Worm (Caenorhabditis elegans) whole organism, L4 larva: ENCODE measurements around the gene clec-264.

Experiments
- ZK546.5 ChIP-seq, 2 experiments: sonication (generic microtip); optimal IDR thresholded peaks; 2 replicates each; lab custom pipeline; 2017; ENCODE audit warnings: missing biosample characterization in 2 of 2, missing genetic modification characterization in 2 of 2
- ama-1 ChIP-seq: fragments of 150-350 bp; optimal IDR thresholded peaks from 2 replicates; lab custom pipeline; 2014; ENCODE audit warnings: inconsistent platforms, mixed read lengths
- lin-1 ChIP-seq: fragments of 200-800 bp; sonication (Bioruptor generic); IDR thresholded peaks from 2 replicates; pipeline ENCODE4 v1.3.6; 2022; ENCODE audit warnings: missing genetic modification reagents, missing genetic modification characterization, missing compliant biosample characterization
- lin-15B ChIP-seq: fragments of 150-350 bp; sonication (generic microtip); optimal IDR thresholded peaks from 3 replicates; lab custom pipeline; 2014; ENCODE audit warnings: missing biosample characterization, missing genetic modification characterization
- unc-130 ChIP-seq: sonication (generic microtip); optimal IDR thresholded peaks from 2 replicates; lab custom pipeline; 2016; ENCODE audit warnings: missing genetic modification reagents, missing genetic modification characterization, missing compliant biosample characterization
- unc-62 ChIP-seq, 3 experiments: fragments of 150-350 bp in 1 of 3; sonication (generic microtip); optimal IDR thresholded peaks in 2 of 3; peaks in 1 of 3; 1 replicate in 1 of 3; 2 replicates in 2 of 3; lab custom pipeline; 2014 to 2017; ENCODE audit warnings: missing biosample characterization in 3 of 3, missing genetic modification characterization in 3 of 3, missing genetic modification reagents in 3 of 3, missing genotype in 1 of 3
- ztf-11 ChIP-seq: fragments of 150-350 bp; optimal IDR thresholded peaks from 2 replicates; lab custom pipeline; 2014; ENCODE audit warnings: missing biosample characterization, missing genetic modification characterization

- TF ChIP-seq ama-1 (lab: Kevin White, UChicago) (no peak), ztf-11 (no peak), lin-1 (GFP tag; lab: Robert Waterston, UW) (no peak), ZK546.5 (tag; optimal IDR thresholded peaks at IDR 0.05; lab: Kevin White, UChicago) (no peak), unc-130 (GFP tag; lab: Kevin White, UChicago) (no peak), unc-62 (GFP tag; optimal IDR thresholded peaks at IDR 0.05 in 1 of 2; lab: Kevin White, UChicago) (no peak), unc-62 (tag; optimal IDR thresholded peaks at IDR 0.05; lab: Kevin White, UChicago) (no peak), lin-15B (tag; lab: Kevin White, UChicago) (no peak)
These were observed 18.6 kb downstream of the clec-264 start for ce11 chrV:20831867-20832266.
